Fruit fly (Drosophila melanogaster) whole organism, embryonic: ENCODE results near the gene CG43273.

ENCODE experiments used
- B-H1 ChIP-seq: fragments of 200-800 bp; sonication (Bioruptor generic); IDR thresholded peaks from 3 replicates; pipeline ENCODE4 v1.3.6; 2022; ENCODE audit warnings: missing biosample characterization, missing genetic modification characterization
- CG10147 ChIP-seq: fragments of 200-800 bp; sonication (Bioruptor generic); optimal IDR thresholded peaks from 2 replicates; lab custom pipeline; 2019; ENCODE audit warnings: missing biosample characterization, mild to moderate bottlenecking, missing genetic modification characterization, moderate library complexity
- CG11247 ChIP-seq: fragments of 200-800 bp; sonication (Bioruptor generic); IDR thresholded peaks from 2 replicates; pipeline ENCODE4 v1.3.6; 2022; ENCODE audit warnings: missing biosample characterization, missing genetic modification characterization
- CG11398 ChIP-seq: fragments of 200-800 bp; sonication (Bioruptor generic); optimal IDR thresholded peaks from 2 replicates; lab custom pipeline; 2016; ENCODE audit warnings: missing biosample characterization, missing genetic modification characterization
- CG12071 ChIP-seq: fragments of 200-800 bp; sonication (Bioruptor generic); optimal IDR thresholded peaks from 3 replicates; lab custom pipeline; 2018; ENCODE audit warnings: missing biosample characterization, mild to moderate bottlenecking, missing genetic modification characterization
- CG12155 ChIP-seq: fragments of 200-800 bp; sonication (Bioruptor generic); optimal IDR thresholded peaks from 3 replicates; lab custom pipeline; 2016; ENCODE audit warnings: missing biosample characterization, missing genetic modification characterization
- CG12299 ChIP-seq: fragments of 200-800 bp; sonication (Bioruptor generic); optimal IDR thresholded peaks from 2 replicates; lab custom pipeline; 2018; ENCODE audit warnings: missing biosample characterization, mild to moderate bottlenecking, missing genetic modification characterization
- CG13123 ChIP-seq: fragments of 200-800 bp; sonication (Bioruptor generic); optimal IDR thresholded peaks from 2 replicates; lab custom pipeline; 2016; ENCODE audit warnings: missing biosample characterization, missing genetic modification characterization
- CG13287 ChIP-seq: fragments of 200-800 bp; sonication (Bioruptor generic); IDR thresholded peaks from 2 replicates; pipeline ENCODE4 v1.3.6; 2022; ENCODE audit warnings: missing biosample characterization, missing genetic modification characterization; ENCODE audit not compliant: partially characterized antibody
- CG13775 ChIP-seq: fragments of 200-800 bp; sonication (Bioruptor generic); optimal IDR thresholded peaks from 3 replicates; lab custom pipeline; 2017; ENCODE audit warnings: missing biosample characterization, mild to moderate bottlenecking, missing genetic modification characterization
- CG14710 ChIP-seq: fragments of 200-800 bp; sonication (Bioruptor generic); optimal IDR thresholded peaks from 3 replicates; lab custom pipeline; 2019; ENCODE audit warnings: missing biosample characterization, mild to moderate bottlenecking, missing genetic modification characterization, moderate library complexity
- CG15269 ChIP-seq: fragments of 200-800 bp; sonication (Bioruptor generic); optimal IDR thresholded peaks from 2 replicates; lab custom pipeline; 2018; ENCODE audit warnings: missing biosample characterization, mild to moderate bottlenecking, missing genetic modification characterization, moderate library complexity
- CG16815 ChIP-seq: fragments of 200-800 bp; sonication (Bioruptor generic); optimal IDR thresholded peaks from 3 replicates; lab custom pipeline; 2017; ENCODE audit warnings: missing biosample characterization, mild to moderate bottlenecking, missing genetic modification characterization
- CG2889 ChIP-seq: fragments of 200-800 bp; sonication (Bioruptor generic); IDR thresholded peaks from 3 replicates; pipeline ENCODE4 v1.3.6; 2022; ENCODE audit warnings: missing biosample characterization, missing genetic modification characterization
- CG31224 ChIP-seq: fragments of 200-800 bp; sonication (Bioruptor generic); IDR thresholded peaks from 2 replicates; pipeline ENCODE4 v1.3.6; 2022; ENCODE audit warnings: missing biosample characterization, missing genetic modification characterization
- CG31388 ChIP-seq: fragments of 200-800 bp; sonication (Bioruptor generic); optimal IDR thresholded peaks from 2 replicates; lab custom pipeline; 2016; ENCODE audit warnings: missing biosample characterization, missing genetic modification characterization
- CG43689 ChIP-seq: fragments of 200-800 bp; sonication (Bioruptor generic); IDR thresholded peaks from 2 replicates; pipeline ENCODE4 v1.3.6; 2022; ENCODE audit warnings: missing biosample characterization, missing genetic modification characterization
- CG6654 ChIP-seq: fragments of 200-800 bp; sonication (Bioruptor generic); optimal IDR thresholded peaks from 2 replicates; lab custom pipeline; 2017; ENCODE audit warnings: missing biosample characterization, mild to moderate bottlenecking, missing genetic modification characterization
- CG7372 ChIP-seq: fragments of 200-800 bp; sonication (Bioruptor generic); IDR thresholded peaks from 2 replicates; pipeline ENCODE4 v1.3.6; 2022; ENCODE audit warnings: missing biosample characterization, missing genetic modification characterization
- CG7745 ChIP-seq: fragments of 200-800 bp; sonication (Bioruptor generic); optimal IDR thresholded peaks from 2 replicates; lab custom pipeline; 2018; ENCODE audit warnings: missing biosample characterization, mild to moderate bottlenecking, missing genetic modification characterization, moderate library complexity
- CG7786 ChIP-seq: fragments of 200-800 bp; sonication (Bioruptor generic); optimal IDR thresholded peaks from 2 replicates; lab custom pipeline; 2016; ENCODE audit warnings: missing biosample characterization, missing genetic modification characterization
- CG8388 ChIP-seq: fragments of 200-800 bp; sonication (Bioruptor generic); optimal IDR thresholded peaks from 2 replicates; lab custom pipeline; 2019; ENCODE audit warnings: missing biosample characterization, mild to moderate bottlenecking, missing genetic modification characterization, moderate library complexity
- CTCF ChIP-seq: fragments of 200-800 bp; sonication (Bioruptor generic); optimal IDR thresholded peaks from 2 replicates; lab custom pipeline; 2017; ENCODE audit warnings: missing biosample characterization, mild to moderate bottlenecking, missing genetic modification characterization, moderate library complexity
- CrebB ChIP-seq: fragments of 200-800 bp; sonication (Bioruptor generic); optimal IDR thresholded peaks from 3 replicates; lab custom pipeline; 2018; ENCODE audit warnings: missing biosample characterization, mild to moderate bottlenecking, missing genetic modification characterization
- Hr78 ChIP-seq, 2 experiments: fragments of 200-800 bp in 1 of 2; fragments of >200 bp in 1 of 2; sonication (Bioruptor generic) in 1 of 2; optimal IDR thresholded peaks; 2 replicates each; lab custom pipeline; 2017 to 2019; ENCODE audit warnings: missing biosample characterization in 2 of 2, missing genetic modification characterization in 2 of 2, mild to moderate bottlenecking in 1 of 2, moderate library complexity in 1 of 2
- Nf-YA ChIP-seq: fragments of 200-800 bp; sonication (Bioruptor generic); IDR thresholded peaks from 2 replicates; pipeline ENCODE4 v1.3.6; 2022; ENCODE audit warnings: missing biosample characterization, missing genetic modification characterization
- Side ChIP-seq: fragments of 200-800 bp; sonication (Bioruptor generic); optimal IDR thresholded peaks from 2 replicates; lab custom pipeline; 2016; ENCODE audit warnings: missing biosample characterization, missing genetic modification characterization
- Sox100B ChIP-seq: fragments of 200-800 bp; sonication (Bioruptor generic); optimal IDR thresholded peaks from 3 replicates; lab custom pipeline; 2018; ENCODE audit warnings: missing biosample characterization, mild to moderate bottlenecking, missing genetic modification characterization
- ab ChIP-seq: fragments of 200-800 bp; sonication (Bioruptor generic); optimal IDR thresholded peaks from 2 replicates; lab custom pipeline; 2016; ENCODE audit warnings: missing biosample characterization, missing genetic modification characterization
- bcd ChIP-seq: fragments of 200-800 bp; sonication (Bioruptor generic); optimal IDR thresholded peaks from 2 replicates; lab custom pipeline; 2017; ENCODE audit warnings: missing biosample characterization, mild to moderate bottlenecking, missing genetic modification characterization
- bsh ChIP-seq, 2 experiments: fragments of 200-800 bp; sonication (Bioruptor generic); optimal IDR thresholded peaks; 2 replicates each; lab custom pipeline; 2017 to 2018; ENCODE audit warnings: mild to moderate bottlenecking in 2 of 2, missing biosample characterization in 2 of 2, missing genetic modification characterization in 2 of 2, moderate library complexity in 1 of 2
- danr ChIP-seq: fragments of 200-800 bp; sonication (Bioruptor generic); IDR thresholded peaks from 2 replicates; pipeline ENCODE4 v1.3.6; 2022; ENCODE audit warnings: missing biosample characterization, missing genetic modification characterization
- disco-r ChIP-seq: fragments of 200-800 bp; sonication (Bioruptor generic); optimal IDR thresholded peaks from 2 replicates; lab custom pipeline; 2016; ENCODE audit warnings: missing biosample characterization, missing genetic modification characterization
- dmrt11E ChIP-seq: fragments of 200-800 bp; sonication (Bioruptor generic); optimal IDR thresholded peaks from 3 replicates; lab custom pipeline; 2018; ENCODE audit warnings: missing biosample characterization, mild to moderate bottlenecking, missing genetic modification characterization, moderate library complexity
- exex ChIP-seq: fragments of 200-800 bp; sonication (Bioruptor generic); optimal IDR thresholded peaks from 4 replicates; lab custom pipeline; 2018; ENCODE audit warnings: missing biosample characterization, mild to moderate bottlenecking, missing genetic modification characterization, moderate library complexity
- fd3F ChIP-seq: fragments of 200-800 bp; sonication (Bioruptor generic); optimal IDR thresholded peaks from 2 replicates; lab custom pipeline; 2018; ENCODE audit warnings: missing biosample characterization, mild to moderate bottlenecking, missing genetic modification characterization, moderate library complexity
- gem ChIP-seq: fragments of 200-800 bp; sonication (Bioruptor generic); optimal IDR thresholded peaks from 2 replicates; lab custom pipeline; 2019; ENCODE audit warnings: missing biosample characterization, mild to moderate bottlenecking, missing genetic modification characterization, moderate library complexity
- gro ChIP-seq: fragments of 200-800 bp; sonication (Bioruptor generic); optimal IDR thresholded peaks from 2 replicates; lab custom pipeline; 2016; ENCODE audit warnings: missing biosample characterization, missing genetic modification characterization
- nom ChIP-seq: fragments of 200-800 bp; sonication (Bioruptor generic); optimal IDR thresholded peaks from 2 replicates; lab custom pipeline; 2017; ENCODE audit warnings: missing biosample characterization, missing genetic modification characterization, mild to moderate bottlenecking, moderate library complexity, missing genetic modification reagents
- p53 ChIP-seq: fragments of 200-800 bp; sonication (Bioruptor generic); optimal IDR thresholded peaks from 2 replicates; lab custom pipeline; 2016; ENCODE audit warnings: missing biosample characterization, missing genetic modification characterization
- pfk ChIP-seq: fragments of 200-800 bp; sonication (Bioruptor generic); optimal IDR thresholded peaks from 2 replicates; lab custom pipeline; 2018; ENCODE audit warnings: missing biosample characterization, mild to moderate bottlenecking, missing genetic modification characterization, moderate library complexity
- pita ChIP-seq: fragments of 200-800 bp; sonication (Bioruptor generic); optimal IDR thresholded peaks from 2 replicates; lab custom pipeline; 2017; ENCODE audit warnings: missing biosample characterization, mild to moderate bottlenecking, missing genetic modification characterization
- sc ChIP-seq, 3 experiments: fragments of >200 bp in 2 of 3; fragments of 200-800 bp in 1 of 3; sonication (Bioruptor generic) in 1 of 3; optimal IDR thresholded peaks; 2 replicates in 2 of 3; 3 replicates in 1 of 3; lab custom pipeline; 2017; ENCODE audit warnings: mild to moderate bottlenecking in 1 of 3, missing biosample characterization in 1 of 3, missing genetic modification characterization in 1 of 3, missing genetic modification reagents in 1 of 3
- shn ChIP-seq: fragments of 200-800 bp; sonication (Bioruptor generic); optimal IDR thresholded peaks from 3 replicates; lab custom pipeline; 2016; ENCODE audit warnings: missing biosample characterization, missing genetic modification characterization
- slou ChIP-seq: fragments of 200-800 bp; sonication (Bioruptor generic); optimal IDR thresholded peaks from 3 replicates; lab custom pipeline; 2016; ENCODE audit warnings: missing biosample characterization, missing genetic modification characterization
- slp2 ChIP-seq: fragments of 200-800 bp; sonication (Bioruptor generic); optimal IDR thresholded peaks from 2 replicates; lab custom pipeline; 2016; ENCODE audit warnings: missing biosample characterization, missing genetic modification characterization
- sna ChIP-seq: fragments of 200-800 bp; sonication (Bioruptor generic); IDR thresholded peaks from 2 replicates; pipeline ENCODE4 v1.3.6; 2022; ENCODE audit warnings: missing biosample characterization, missing genetic modification characterization; ENCODE audit not compliant: partially characterized antibody
- sr ChIP-seq: fragments of 200-800 bp; sonication (Bioruptor generic); IDR thresholded peaks from 3 replicates; pipeline ENCODE4 v1.3.6; 2022; ENCODE audit warnings: missing biosample characterization, missing genetic modification characterization
- tio ChIP-seq: fragments of 200-800 bp; sonication (Bioruptor generic); optimal IDR thresholded peaks from 2 replicates; lab custom pipeline; 2017; ENCODE audit warnings: missing biosample characterization, missing genetic modification characterization, inconsistent platforms
- usp ChIP-seq: fragments of >200 bp; optimal IDR thresholded peaks from 2 replicates; lab custom pipeline; 2017; ENCODE audit warnings: missing biosample characterization, missing genetic modification characterization
- wor ChIP-seq: fragments of 200-800 bp; sonication (Bioruptor generic); IDR thresholded peaks from 2 replicates; pipeline ENCODE4 v1.3.6; 2022; ENCODE audit warnings: missing biosample characterization, missing genetic modification characterization

CG43273 gene

DNA sequence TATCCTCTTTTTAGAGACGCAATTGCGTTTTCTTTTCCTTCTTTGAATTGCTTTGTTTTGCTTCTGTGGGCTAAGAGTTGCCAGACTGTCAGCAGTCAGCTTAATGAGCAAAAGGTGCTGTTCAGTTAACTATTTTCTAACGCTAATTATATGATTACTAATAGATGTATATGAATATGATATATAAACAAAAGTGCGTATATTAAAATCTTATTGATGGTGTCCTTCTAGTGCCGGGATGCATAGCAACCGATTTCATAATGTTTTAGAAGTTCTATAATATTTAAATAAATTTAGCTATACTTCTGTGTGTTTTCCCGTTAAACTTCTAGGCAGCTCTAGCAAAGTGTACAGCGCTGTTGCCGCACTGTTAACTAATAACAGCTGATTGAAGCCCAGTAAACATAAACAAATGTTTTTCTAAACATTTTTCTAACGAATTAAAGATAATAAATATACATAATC lies at the start of gene CG43273, which contains the start of gene Kaz (continued):
- TF ChIP-seq exex (tag; lab: Kevin White, UChicago) (no peak), bcd (GFP tag; lab: Kevin White, UChicago) (peak; percentile 67), CG2889 (GFP tag; lab: Robert Waterston, UW) (no peak), CrebB (tag; lab: Kevin White, UChicago) (no peak), bsh (GFP tag; optimal IDR thresholded peaks at IDR 0.05; lab: Kevin White, UChicago) (no peak), wor (GFP tag; lab: Robert Waterston, UW) (no peak), CG31224 (GFP tag; lab: Robert Waterston, UW) (no peak; the same call in 1 of the 2 replicates), Side (GFP tag; lab: Kevin White, UChicago) (no peak), CG12299 (tag; lab: Kevin White, UChicago) (peak; percentile 38), CG10147 (GFP tag; lab: Kevin White, UChicago) (no peak), CG31388 (GFP tag; lab: Kevin White, UChicago) (no peak), CG13123 (no peak), B-H1 (GFP tag; lab: Robert Waterston, UW) (no peak), pfk (GFP tag; lab: Kevin White, UChicago) (no peak), pita (GFP tag; lab: Kevin White, UChicago) (no peak), CG12155 (peak; percentile 61), gro (GFP tag; lab: Kevin White, UChicago) (no peak), slou (GFP tag; lab: Kevin White, UChicago) (peak; percentile 35), sna (GFP tag; lab: Robert Waterston, UW) (0 out of 2 replicates have a peak, but pooled peaks have one; percentile 11), CG7786 (GFP tag; lab: Kevin White, UChicago) (no peak), CG15269 (tag; lab: Kevin White, UChicago) (no peak), sr (GFP tag; lab: Robert Waterston, UW) (no peak), CG16815 (GFP tag; lab: Kevin White, UChicago) (no peak), CG11247 (GFP tag; lab: Robert Waterston, UW) (no peak), slp2 (no peak), nom (GFP tag; lab: Kevin White, UChicago) (no peak), CG13287 (GFP tag; lab: Robert Waterston, UW) (peak; percentile 22; the same call in 1 of the 2 replicates), dmrt11E (peak; percentile 40), CG11398 (GFP tag; lab: Kevin White, UChicago) (no peak), CG7745 (tag; lab: Kevin White, UChicago) (no peak), CG6654 (GFP tag; lab: Kevin White, UChicago) (no peak), disco-r (GFP tag; lab: Kevin White, UChicago) (no peak), CTCF (no peak), p53 (GFP tag; lab: Kevin White, UChicago) (no peak), fd3F (peak; percentile 33), Hr78 (GFP tag; optimal IDR thresholded peaks at IDR 0.05; lab: Kevin White, UChicago) (no peak), usp (GFP tag; lab: Kevin White, UChicago) (no peak), CG7372 (peak; percentile 69), Nf-YA (GFP tag; lab: Robert Waterston, UW) (no peak), CG8388 (GFP tag; lab: Kevin White, UChicago) (no peak), gem (tag; lab: Kevin White, UChicago) (no peak), CG13775 (peak; percentile 66), shn (GFP tag; lab: Kevin White, UChicago) (no peak), CG14710 (tag; lab: Kevin White, UChicago) (peak; percentile 81), danr (GFP tag; lab: Robert Waterston, UW) (no peak), sc (optimal IDR thresholded peaks at IDR 0.05; lab: Kevin White, UChicago) (no peak), sc (GFP tag; optimal IDR thresholded peaks at IDR 0.05; lab: Kevin White, UChicago) (no peak), tio (GFP tag; lab: Kevin White, UChicago) (no peak), ab (no peak), CG12071 (no peak), Sox100B (GFP tag; lab: Kevin White, UChicago) (no peak), CG43689 (no peak)
